Worm (Caenorhabditis elegans): Measurements from ENCODE around the gene hlh-8.

DNA sequence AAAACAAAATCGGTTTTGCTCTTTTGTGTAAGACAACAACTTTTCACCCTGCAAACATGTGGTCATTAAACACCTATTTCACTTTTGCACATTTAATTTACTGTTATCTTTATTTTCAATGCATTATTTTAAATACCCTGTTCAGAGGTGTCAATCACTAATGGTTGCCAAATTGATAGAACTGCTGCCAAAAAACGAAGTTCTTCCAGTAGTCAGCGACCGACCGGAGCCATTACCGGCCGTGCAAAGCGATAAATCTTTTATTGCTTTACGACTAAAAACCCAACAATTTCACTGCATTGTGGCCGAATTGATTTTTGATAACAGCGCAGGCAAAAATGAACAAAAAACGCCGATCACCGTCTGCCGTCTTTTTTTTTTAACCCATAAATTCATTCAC, 41.7 kb upstream of the hlh-8 start:
- TF ChIP-seq unc-39 (tag; optimal IDR thresholded peaks at IDR 0.05) (no peak), dmd-8 (GFP tag; IDR thresholded peaks at IDR 0.05) (no peak), nhr-25 (tag; optimal IDR thresholded peaks at IDR 0.05; ENCODE audit: borderline replicate concordance, insufficient read depth) (no peak), dpl-1 (GFP tag; optimal IDR thresholded peaks at IDR 0.05) (no peak), nhr-237 (tag; optimal IDR thresholded peaks at IDR 0.05) (no peak), aha-1 (tag) (no peak), lir-3 (tag; optimal IDR thresholded peaks at IDR 0.05) (no peak), nhr-102 (tag; optimal IDR thresholded peaks at IDR 0.05) (no peak), pqm-1 (tag; optimal IDR thresholded peaks at IDR 0.05) (peak; percentile 2), ama-1 (optimal IDR thresholded peaks at IDR 0.05) (no peak)
